Fruit fly (Drosophila melanogaster) whole organism, prepupa: ENCODE data around the gene Hex-A.

Source experiments
- Blimp-1 ChIP-seq: fragments of 200-800 bp; sonication (Bioruptor generic); optimal IDR thresholded peaks from 3 replicates; lab custom pipeline; 2017; ENCODE audit warnings: missing biosample characterization, missing genetic modification characterization, mild to moderate bottlenecking, moderate library complexity, missing genetic modification reagents
- CG10669 ChIP-seq: fragments of 200-800 bp; sonication (Bioruptor generic); optimal IDR thresholded peaks from 3 replicates; lab custom pipeline; 2018; ENCODE audit warnings: missing biosample characterization, mild to moderate bottlenecking, missing genetic modification characterization, moderate library complexity
- CG11294 ChIP-seq: fragments of 200-800 bp; sonication (Bioruptor generic); IDR thresholded peaks from 2 replicates; pipeline ENCODE4 v1.3.6; 2022; ENCODE audit warnings: missing biosample characterization, missing genetic modification characterization
- CG11762 ChIP-seq: fragments of 200-800 bp; sonication (Bioruptor generic); optimal IDR thresholded peaks from 3 replicates; lab custom pipeline; 2016; ENCODE audit warnings: missing biosample characterization, missing genetic modification characterization; ENCODE audit not compliant: insufficient read depth
- CG11902 ChIP-seq: fragments of 200-800 bp; sonication (Bioruptor generic); optimal IDR thresholded peaks from 3 replicates; lab custom pipeline; 2016; ENCODE audit warnings: missing biosample characterization, missing genetic modification characterization
- CG16779 ChIP-seq: fragments of 200-800 bp; sonication (Bioruptor generic); optimal IDR thresholded peaks from 3 replicates; lab custom pipeline; 2017; ENCODE audit warnings: missing biosample characterization, mild to moderate bottlenecking, missing genetic modification characterization
- CG3032 ChIP-seq: fragments of 200-800 bp; optimal IDR thresholded peaks from 2 replicates; lab custom pipeline; 2019; ENCODE audit warnings: missing biosample characterization, mild to moderate bottlenecking, missing genetic modification characterization, moderate library complexity
- CG31627 ChIP-seq: fragments of 200-800 bp; sonication (Bioruptor generic); optimal IDR thresholded peaks from 3 replicates; lab custom pipeline; 2016; ENCODE audit warnings: missing biosample characterization, missing genetic modification characterization
- CG3919 ChIP-seq: fragments of 200-800 bp; sonication (Bioruptor generic); optimal IDR thresholded peaks from 3 replicates; lab custom pipeline; 2016; ENCODE audit warnings: missing biosample characterization, missing genetic modification characterization
- CG4318 ChIP-seq: fragments of 200-800 bp; sonication (Bioruptor generic); optimal IDR thresholded peaks from 3 replicates; lab custom pipeline; 2017; ENCODE audit warnings: missing biosample characterization, mild to moderate bottlenecking, missing genetic modification characterization
- CG6163 ChIP-seq: fragments of 200-800 bp; sonication (Bioruptor generic); IDR thresholded peaks from 3 replicates; pipeline ENCODE4 v1.3.6; 2022; ENCODE audit warnings: missing biosample characterization, missing genetic modification characterization
- CG6276 ChIP-seq: fragments of 200-800 bp; sonication (Bioruptor generic); optimal IDR thresholded peaks from 2 replicates; lab custom pipeline; 2017; ENCODE audit warnings: missing biosample characterization, mild to moderate bottlenecking, missing genetic modification characterization
- CG6792 ChIP-seq: fragments of 200-800 bp; sonication (Bioruptor generic); optimal IDR thresholded peaks from 3 replicates; lab custom pipeline; 2016; ENCODE audit warnings: missing biosample characterization, missing genetic modification characterization
- CG6808 ChIP-seq: fragments of 200-800 bp; sonication (Bioruptor generic); optimal IDR thresholded peaks from 3 replicates; lab custom pipeline; 2017; ENCODE audit warnings: missing biosample characterization, missing genetic modification characterization, mild to moderate bottlenecking, moderate library complexity, missing genetic modification reagents
- CG7368 ChIP-seq: fragments of 200-800 bp; sonication (Bioruptor generic); optimal IDR thresholded peaks from 3 replicates; lab custom pipeline; 2016; ENCODE audit warnings: missing biosample characterization, missing genetic modification characterization
- CG8319 ChIP-seq: fragments of 200-800 bp; sonication (Bioruptor generic); optimal IDR thresholded peaks from 3 replicates; lab custom pipeline; 2016; ENCODE audit warnings: missing biosample characterization, missing genetic modification characterization
- CG9139 ChIP-seq: fragments of 200-800 bp; sonication (Bioruptor generic); optimal IDR thresholded peaks from 3 replicates; lab custom pipeline; 2017; ENCODE audit warnings: missing biosample characterization, mild to moderate bottlenecking, missing genetic modification characterization
- Eip75B ChIP-seq: fragments of 200-800 bp; sonication (Bioruptor generic); optimal IDR thresholded peaks from 3 replicates; lab custom pipeline; 2016; ENCODE audit warnings: missing biosample characterization, missing genetic modification characterization
- Ets21C ChIP-seq: fragments of 200-800 bp; sonication (Bioruptor generic); optimal IDR thresholded peaks from 3 replicates; lab custom pipeline; 2016; ENCODE audit warnings: missing biosample characterization, missing genetic modification characterization
- Ets96B ChIP-seq: fragments of 200-800 bp; optimal IDR thresholded peaks from 2 replicates; lab custom pipeline; 2019; ENCODE audit warnings: missing biosample characterization, mild to moderate bottlenecking, missing genetic modification characterization, moderate library complexity
- Gug ChIP-seq: fragments of 200-800 bp; sonication (Bioruptor generic); IDR thresholded peaks from 2 replicates; pipeline ENCODE4 v1.3.6; 2022; ENCODE audit warnings: missing biosample characterization, missing genetic modification characterization
- Hr38 ChIP-seq: sonication (Bioruptor generic); optimal IDR thresholded peaks from 2 replicates; lab custom pipeline; 2016; ENCODE audit warnings: missing biosample characterization, missing genetic modification characterization
- Hr4 ChIP-seq: fragments of 200-800 bp; sonication (Bioruptor generic); optimal IDR thresholded peaks from 3 replicates; lab custom pipeline; 2016; ENCODE audit warnings: missing biosample characterization, missing genetic modification characterization
- Lpt ChIP-seq: fragments of 200-800 bp; sonication (Bioruptor generic); optimal IDR thresholded peaks from 3 replicates; lab custom pipeline; 2016; ENCODE audit warnings: missing biosample characterization, missing genetic modification characterization
- Met ChIP-seq: fragments of 200-800 bp; sonication (Bioruptor generic); optimal IDR thresholded peaks from 3 replicates; lab custom pipeline; 2016; ENCODE audit warnings: missing biosample characterization, missing genetic modification characterization
- OdsH ChIP-seq: fragments of 200-800 bp; sonication (Bioruptor generic); optimal IDR thresholded peaks from 3 replicates; lab custom pipeline; 2016; ENCODE audit warnings: missing biosample characterization, missing genetic modification characterization
- Smox ChIP-seq: fragments of 200-800 bp; sonication (Bioruptor generic); optimal IDR thresholded peaks from 3 replicates; lab custom pipeline; 2016; ENCODE audit warnings: missing biosample characterization, missing genetic modification characterization
- Sox102F ChIP-seq: fragments of 200-800 bp; sonication (Bioruptor generic); optimal IDR thresholded peaks from 2 replicates; lab custom pipeline; 2016; ENCODE audit warnings: missing biosample characterization, mild to moderate bottlenecking, missing genetic modification characterization
- Sox14 ChIP-seq: fragments of 200-800 bp; sonication (Bioruptor generic); optimal IDR thresholded peaks from 3 replicates; lab custom pipeline; 2016; ENCODE audit warnings: missing biosample characterization, missing genetic modification characterization
- Sox15 ChIP-seq: fragments of 200-800 bp; sonication (Bioruptor generic); optimal IDR thresholded peaks from 3 replicates; lab custom pipeline; 2016; ENCODE audit warnings: missing biosample characterization, missing genetic modification characterization
- achi ChIP-seq: fragments of 200-800 bp; sonication (Bioruptor generic); optimal IDR thresholded peaks from 3 replicates; lab custom pipeline; 2016; ENCODE audit warnings: missing biosample characterization, missing genetic modification characterization
- acj6 ChIP-seq: fragments of 200-800 bp; sonication (Bioruptor generic); optimal IDR thresholded peaks from 3 replicates; lab custom pipeline; 2016; ENCODE audit warnings: missing biosample characterization, missing genetic modification characterization
- cyc ChIP-seq: fragments of 200-800 bp; sonication (Bioruptor generic); optimal IDR thresholded peaks from 3 replicates; lab custom pipeline; 2016; ENCODE audit warnings: missing biosample characterization, missing genetic modification characterization
- dac ChIP-seq: fragments of 200-800 bp; sonication (Bioruptor generic); optimal IDR thresholded peaks from 2 replicates; lab custom pipeline; 2017; ENCODE audit warnings: missing biosample characterization, mild to moderate bottlenecking, missing genetic modification characterization
- esn ChIP-seq: fragments of 200-800 bp; sonication (Bioruptor generic); optimal IDR thresholded peaks from 2 replicates; lab custom pipeline; 2016; ENCODE audit warnings: missing biosample characterization, mild to moderate bottlenecking, missing genetic modification characterization, moderate library complexity
- fd85E ChIP-seq: fragments of 200-800 bp; sonication (Bioruptor generic); optimal IDR thresholded peaks from 3 replicates; lab custom pipeline; 2016; ENCODE audit warnings: missing biosample characterization, missing genetic modification characterization
- fkh ChIP-seq: fragments of 200-800 bp; sonication (Bioruptor generic); optimal IDR thresholded peaks from 3 replicates; lab custom pipeline; 2017; ENCODE audit warnings: missing biosample characterization, mild to moderate bottlenecking, missing genetic modification characterization, moderate library complexity
- lz ChIP-seq: fragments of 200-800 bp; sonication (Bioruptor generic); optimal IDR thresholded peaks from 3 replicates; lab custom pipeline; 2016; ENCODE audit warnings: missing biosample characterization, missing genetic modification characterization
- net ChIP-seq: fragments of 200-800 bp; sonication (Bioruptor generic); optimal IDR thresholded peaks from 3 replicates; lab custom pipeline; 2016; ENCODE audit warnings: missing biosample characterization, missing genetic modification characterization
- salr ChIP-seq, 2 experiments: fragments of 200-800 bp; sonication (Bioruptor generic); optimal IDR thresholded peaks; 3 replicates each; lab custom pipeline; 2016 to 2018; ENCODE audit warnings: missing biosample characterization in 2 of 2, missing genetic modification characterization in 2 of 2, mild to moderate bottlenecking in 1 of 2
- spab ChIP-seq: fragments of 200-800 bp; sonication (Bioruptor generic); optimal IDR thresholded peaks from 2 replicates; lab custom pipeline; 2017; ENCODE audit warnings: missing biosample characterization, mild to moderate bottlenecking, missing genetic modification characterization, missing genetic modification reagents
- ss ChIP-seq, 2 experiments: fragments of 200-800 bp; sonication (Bioruptor generic); optimal IDR thresholded peaks; 2 replicates in 1 of 2; 3 replicates in 1 of 2; lab custom pipeline; 2017 to 2018; ENCODE audit warnings: mild to moderate bottlenecking in 2 of 2, missing biosample characterization in 2 of 2, missing genetic modification characterization in 2 of 2, moderate library complexity in 1 of 2
- topi ChIP-seq: fragments of 200-800 bp; sonication (Bioruptor generic); optimal IDR thresholded peaks from 3 replicates; lab custom pipeline; 2016; ENCODE audit warnings: missing biosample characterization, missing genetic modification characterization
- vri ChIP-seq: fragments of 200-800 bp; sonication (Bioruptor generic); optimal IDR thresholded peaks from 3 replicates; lab custom pipeline; 2016; ENCODE audit warnings: missing biosample characterization, mild to moderate bottlenecking, missing genetic modification characterization

Hex-A gene

DNA sequence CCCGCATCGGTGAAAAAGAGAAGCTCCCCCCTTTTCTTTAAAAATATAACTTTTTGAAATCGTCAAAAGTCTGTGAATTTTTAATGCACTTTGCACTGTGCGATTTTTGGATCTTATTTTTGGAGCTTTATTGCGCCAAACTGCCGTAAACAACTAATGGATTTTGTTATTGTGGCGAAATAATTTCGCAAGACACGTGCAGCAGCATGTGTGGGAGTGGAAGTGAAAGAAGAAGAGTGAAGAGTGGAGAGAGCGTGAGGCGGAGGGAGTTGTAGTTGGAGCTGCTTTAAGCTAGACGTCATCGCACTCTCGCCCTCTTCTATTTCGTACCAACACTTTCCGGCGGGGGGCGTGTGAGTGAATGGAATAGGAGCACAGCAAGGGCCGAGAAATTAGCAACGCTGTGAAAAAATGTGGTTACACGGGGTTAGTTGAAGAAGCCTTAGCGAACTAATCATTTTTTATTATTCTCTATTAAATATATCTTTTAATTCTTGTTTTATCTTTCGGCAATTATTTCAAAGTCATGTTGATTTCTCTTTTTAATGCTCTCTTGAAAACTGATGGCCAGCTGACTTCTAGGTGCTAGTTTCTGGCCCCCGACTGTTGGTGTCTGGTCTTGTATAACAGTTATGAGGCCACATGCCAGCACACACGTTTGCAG is 1.9 kb upstream of the Hex-A start (continued):
- peak; percentile 84 for TF ChIP-seq CG11762
- TF ChIP-seq CG6163 (GFP tag; lab: Robert Waterston, UW): peak; percentile 94
- TF ChIP-seq Lpt: peak; percentile 89
- peak; percentile 89 for TF ChIP-seq net (GFP tag; lab: Kevin White, UChicago)
- peak; percentile 51 for TF ChIP-seq fkh (GFP tag; lab: Kevin White, UChicago)
- peak; percentile 72 for TF ChIP-seq lz (GFP tag; lab: Kevin White, UChicago)
- peak; percentile 88 for TF ChIP-seq CG6792 (GFP tag; lab: Kevin White, UChicago)
- TF ChIP-seq Ets96B (tag; lab: Kevin White, UChicago): peak; percentile 94
- peak; percentile 93 for TF ChIP-seq CG10669 (GFP tag; lab: Kevin White, UChicago)
- peak; percentile 70 for TF ChIP-seq Smox
- peak; percentile 91 for TF ChIP-seq CG11294 (GFP tag; lab: Robert Waterston, UW)
- TF ChIP-seq vri (GFP tag; lab: Kevin White, UChicago): peak; percentile 54
- TF ChIP-seq Hr4 (GFP tag; lab: Kevin White, UChicago): peak; percentile 91
- TF ChIP-seq CG31627 (GFP tag; lab: Kevin White, UChicago): peak; percentile 33
- TF ChIP-seq CG4318 (GFP tag; lab: Kevin White, UChicago): peak; percentile 94

DNA sequence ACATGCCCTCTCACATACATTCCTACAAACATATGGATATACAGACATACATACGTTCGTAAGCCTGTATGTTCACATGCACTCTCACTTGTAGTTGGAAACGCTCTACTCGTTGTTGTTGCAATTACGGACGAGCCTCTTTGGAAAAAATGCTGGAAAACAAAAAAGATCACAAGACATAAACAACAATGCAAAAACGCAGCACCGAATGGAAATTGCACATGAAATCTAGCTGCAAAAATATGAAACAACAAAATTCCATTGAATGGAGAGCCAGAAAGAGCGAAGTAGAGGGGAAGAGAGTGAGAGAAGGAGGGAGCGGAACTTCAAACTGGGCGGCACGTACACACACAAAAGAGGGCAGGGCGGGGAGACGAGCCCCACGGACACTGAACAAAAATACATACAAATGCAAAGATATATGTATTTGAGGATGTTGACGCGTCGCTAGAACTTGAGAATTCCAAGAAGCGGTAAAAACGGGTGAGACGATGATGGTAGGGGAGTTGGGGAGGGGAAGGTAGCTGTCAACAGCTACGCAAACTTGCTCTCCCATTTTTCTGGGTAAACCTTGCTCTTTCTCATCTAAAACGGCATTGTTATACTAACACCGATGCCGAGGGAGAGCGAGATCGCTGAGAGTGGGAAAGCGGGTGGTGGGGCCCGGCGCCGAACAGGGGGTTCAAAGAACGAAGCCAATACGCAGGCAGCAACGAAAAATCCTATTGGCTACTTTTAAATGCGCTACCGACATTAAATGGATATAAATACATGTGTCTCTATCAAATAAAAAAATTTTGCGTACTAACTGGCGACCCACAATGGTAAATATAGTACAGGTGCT is 1.1 kb upstream of the Hex-A start:
- no peak for TF ChIP-seq Sox102F
- TF ChIP-seq CG6792 (GFP tag; lab: Kevin White, UChicago): no peak
- TF ChIP-seq CG3032 (tag; lab: Kevin White, UChicago): peak; percentile 54
- TF ChIP-seq CG31627 (GFP tag; lab: Kevin White, UChicago): no peak
- no peak for TF ChIP-seq topi
- no peak for TF ChIP-seq CG11294 (GFP tag; lab: Robert Waterston, UW)
- no peak for TF ChIP-seq Met
- TF ChIP-seq spab (GFP tag; lab: Kevin White, UChicago): no peak
- TF ChIP-seq Hr4 (GFP tag; lab: Kevin White, UChicago): peak; percentile 11
- peak; percentile 36 for TF ChIP-seq CG6276 (GFP tag; lab: Kevin White, UChicago)
- no peak for TF ChIP-seq Eip75B (GFP tag; lab: Kevin White, UChicago)
- TF ChIP-seq salr (GFP tag; optimal IDR thresholded peaks at IDR 0.05; lab: Kevin White, UChicago): no peak
- no peak for TF ChIP-seq CG8319 (GFP tag; lab: Kevin White, UChicago)
- TF ChIP-seq CG9139 (GFP tag; lab: Kevin White, UChicago): no peak
- no peak for TF ChIP-seq cyc (GFP tag; lab: Kevin White, UChicago)
- TF ChIP-seq OdsH: peak; percentile 48
- TF ChIP-seq Blimp-1 (GFP tag; lab: Kevin White, UChicago): peak; percentile 69
- no peak for TF ChIP-seq fd85E (GFP tag; lab: Kevin White, UChicago)
- TF ChIP-seq CG16779 (tag; lab: Kevin White, UChicago): no peak
- TF ChIP-seq CG6163 (GFP tag; lab: Robert Waterston, UW): peak; percentile 50; the same call in 2 of the 3 replicates
- TF ChIP-seq dac (GFP tag; lab: Kevin White, UChicago): peak; percentile 41
- no peak for TF ChIP-seq esn (GFP tag; lab: Kevin White, UChicago)
- no peak for TF ChIP-seq Smox
- peak; percentile 91 for TF ChIP-seq fkh (GFP tag; lab: Kevin White, UChicago)
- TF ChIP-seq acj6 (GFP tag; lab: Kevin White, UChicago): no peak
- TF ChIP-seq CG7368 (GFP tag; lab: Kevin White, UChicago): no peak
- TF ChIP-seq CG3919 (GFP tag; lab: Kevin White, UChicago): no peak
- TF ChIP-seq Sox15: peak; percentile 39
- peak; percentile 31 for TF ChIP-seq achi
- no peak for TF ChIP-seq Ets21C
- peak; percentile 66 for TF ChIP-seq CG4318 (GFP tag; lab: Kevin White, UChicago)
- TF ChIP-seq Hr38 (GFP tag; lab: Kevin White, UChicago): no peak
- no peak for TF ChIP-seq Gug (GFP tag; lab: Robert Waterston, UW)
- peak; percentile 27 for TF ChIP-seq CG11762
- no peak for TF ChIP-seq Sox14
- TF ChIP-seq ss (GFP tag; optimal IDR thresholded peaks at IDR 0.05; lab: Kevin White, UChicago): no peak
- no peak for TF ChIP-seq CG6808 (GFP tag; lab: Kevin White, UChicago)
- TF ChIP-seq vri (GFP tag; lab: Kevin White, UChicago): peak; percentile 55
- peak; percentile 34 for TF ChIP-seq Ets96B (tag; lab: Kevin White, UChicago)
- peak; percentile 39 for TF ChIP-seq Lpt
- TF ChIP-seq net (GFP tag; lab: Kevin White, UChicago): no peak
- TF ChIP-seq CG11902 (GFP tag; lab: Kevin White, UChicago): no peak
